Worm (Caenorhabditis elegans) whole organism, late embryonic: ENCODE measurements around the gene col-36.

Source experiments
- ahr-1 ChIP-seq: sonication (generic microtip); optimal IDR thresholded peaks from 2 replicates; lab custom pipeline; 2016; ENCODE audit warnings: missing genetic modification characterization, missing compliant biosample characterization
- ama-1 ChIP-seq: fragments of 150-350 bp; optimal IDR thresholded peaks from 2 replicates; lab custom pipeline; 2014
- ceh-22 ChIP-seq: sonication (generic microtip); optimal IDR thresholded peaks from 2 replicates; lab custom pipeline; 2017; ENCODE audit warnings: missing biosample characterization, missing genetic modification characterization
- ets-4 ChIP-seq: sonication (generic microtip); optimal IDR thresholded peaks from 2 replicates; lab custom pipeline; 2016; ENCODE audit warnings: missing genetic modification characterization, missing compliant biosample characterization
- pqm-1 ChIP-seq: sonication (generic microtip); optimal IDR thresholded peaks from 2 replicates; lab custom pipeline; 2016; ENCODE audit warnings: missing genetic modification characterization, missing compliant biosample characterization
- unc-86 ChIP-seq: sonication (generic microtip); optimal IDR thresholded peaks from 2 replicates; lab custom pipeline; 2016; ENCODE audit warnings: missing genetic modification characterization, missing compliant biosample characterization

DNA sequence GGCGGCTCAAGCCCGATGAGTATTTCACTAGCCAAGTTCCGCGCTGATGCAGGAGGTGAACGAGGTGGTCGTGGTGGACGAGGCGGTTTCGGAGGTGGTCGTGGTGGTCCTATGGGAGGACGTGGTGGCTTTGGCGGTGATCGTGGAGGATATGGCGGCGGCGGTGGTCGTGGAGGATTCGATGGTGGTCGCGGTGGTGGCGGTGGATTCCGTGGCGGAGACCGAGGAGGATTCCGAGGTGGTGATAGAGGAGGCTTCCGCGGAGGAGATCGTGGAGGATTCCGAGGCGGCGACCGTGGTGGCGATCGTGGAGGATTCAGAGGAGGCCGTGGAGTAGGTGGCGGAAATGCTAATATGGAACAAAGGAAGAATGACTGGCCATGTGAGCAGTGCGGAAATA lies 13.9 kb downstream of the col-36 start:
- no peak for TF ChIP-seq pqm-1 (tag; lab: Kevin White, UChicago)
- no peak for TF ChIP-seq ceh-22 (tag; lab: Kevin White, UChicago)
- no peak for TF ChIP-seq ama-1 (lab: Kevin White, UChicago)
- no peak for TF ChIP-seq unc-86 (tag; lab: Kevin White, UChicago)
- TF ChIP-seq ets-4, result no peak
- no peak for TF ChIP-seq ahr-1 (tag; lab: Kevin White, UChicago)
